Worm (Caenorhabditis elegans): ENCODE results near the gene C14C10.2.
A peak's percentile ranks its signal among the peaks of the same experiment; 100 is the strongest.

The C14C10.2 gene

DNA sequence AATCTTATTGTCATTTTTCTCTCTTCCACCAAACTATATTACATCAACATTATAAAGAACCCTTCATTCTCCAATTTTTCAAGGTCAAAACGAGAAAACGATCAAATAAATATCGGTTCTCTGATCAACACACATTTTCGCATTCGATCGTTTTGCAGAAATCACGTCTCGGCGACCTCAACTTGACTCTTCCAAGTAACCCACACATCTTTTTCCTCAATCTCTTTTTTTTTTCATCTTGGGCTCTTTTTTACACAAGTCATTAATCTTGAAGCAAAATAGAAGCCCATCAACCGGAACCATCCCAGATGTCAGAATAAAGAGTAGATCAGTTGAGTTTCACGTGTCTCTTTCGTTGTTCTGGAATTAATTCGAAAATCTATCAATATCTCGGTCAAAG is 44.0 kb upstream of the C14C10.2 start:
- TF ChIP-seq ceh-83 (GFP tag; optimal IDR thresholded peaks at IDR 0.05) (no peak), zip-8 (tag; optimal IDR thresholded peaks at IDR 0.05) (no peak), unc-120 (tag; optimal IDR thresholded peaks at IDR 0.05; ENCODE audit: poor library complexity, severe bottlenecking) (no peak), M03D4.4 (tag; optimal IDR thresholded peaks at IDR 0.05) (no peak), cnd-1 (tag; optimal IDR thresholded peaks at IDR 0.05) (no peak), mls-2 (tag; optimal IDR thresholded peaks at IDR 0.05) (no peak), unc-62 (GFP tag; optimal IDR thresholded peaks at IDR 0.05) (no peak)

DNA sequence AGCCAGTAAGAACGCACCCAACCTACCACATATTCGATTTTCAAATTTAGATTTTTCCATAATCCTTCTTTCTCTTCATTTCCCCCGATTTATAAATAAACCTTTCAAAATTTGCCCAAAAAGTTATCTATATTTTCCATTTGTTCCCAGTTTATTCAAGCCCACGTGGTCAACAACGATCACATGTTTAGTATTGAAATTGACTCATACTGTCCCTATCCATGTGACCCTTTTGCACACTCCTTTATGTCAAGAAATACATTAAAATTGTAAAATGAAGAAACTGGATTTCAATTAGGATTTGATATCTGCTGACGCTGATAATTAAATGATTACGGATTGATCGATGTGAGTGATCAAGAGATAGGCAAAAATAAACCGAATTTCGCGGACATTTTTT is 42.9 kb upstream of the C14C10.2 start:
- no peak for TF ChIP-seq flh-1 (GFP tag; optimal IDR thresholded peaks at IDR 0.05)
- TF ChIP-seq cnd-1 (tag; optimal IDR thresholded peaks at IDR 0.05): no peak
- TF ChIP-seq unc-120 (tag; optimal IDR thresholded peaks at IDR 0.05; ENCODE audit: poor library complexity, severe bottlenecking): no peak
- no peak for TF ChIP-seq ztf-11 (tag; optimal IDR thresholded peaks at IDR 0.05)
- TF ChIP-seq ceh-83 (GFP tag; optimal IDR thresholded peaks at IDR 0.05): no peak
- no peak for TF ChIP-seq drap-1 (GFP tag; optimal IDR thresholded peaks at IDR 0.05)
- TF ChIP-seq unc-62 (GFP tag; optimal IDR thresholded peaks at IDR 0.05): no peak
- no peak for TF ChIP-seq hlh-1 (tag; optimal IDR thresholded peaks at IDR 0.05)
- TF ChIP-seq blmp-1 (tag; optimal IDR thresholded peaks at IDR 0.05): no peak
- TF ChIP-seq lin-13 (tag; optimal IDR thresholded peaks at IDR 0.05): no peak
- no peak for TF ChIP-seq bed-3 (GFP tag; optimal IDR thresholded peaks at IDR 0.05)
- no peak for TF ChIP-seq sem-2 (GFP tag; optimal IDR thresholded peaks at IDR 0.05)

DNA sequence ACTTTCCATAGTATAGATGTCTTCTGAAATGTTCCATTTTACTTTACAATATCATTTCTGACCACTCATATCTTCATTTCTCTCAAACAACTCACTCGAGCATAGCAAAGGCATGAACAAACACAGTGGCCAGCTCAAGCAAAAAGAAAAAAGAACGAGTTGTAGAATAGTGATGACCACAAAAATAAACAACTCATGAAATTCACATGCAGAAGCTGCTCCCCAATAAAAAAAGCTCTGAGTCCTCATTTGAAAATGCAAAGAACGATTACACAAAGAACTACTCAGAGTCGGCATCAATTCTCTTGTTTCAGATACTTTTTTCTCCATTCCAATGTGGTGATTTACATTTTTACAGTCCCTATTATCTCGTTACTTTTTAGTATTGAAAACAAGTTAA is 42.5 kb upstream of the C14C10.2 start:
- no peak for TF ChIP-seq mep-1 (tag; optimal IDR thresholded peaks at IDR 0.05)
- TF ChIP-seq unc-39 (tag; optimal IDR thresholded peaks at IDR 0.05): no peak
- no peak for TF ChIP-seq flh-1 (GFP tag; optimal IDR thresholded peaks at IDR 0.05)
- no peak for TF ChIP-seq sptf-1 (tag; optimal IDR thresholded peaks at IDR 0.05)
- TF ChIP-seq elt-3 (tag; optimal IDR thresholded peaks at IDR 0.05): no peak
- no peak for TF ChIP-seq lin-32 (GFP tag; optimal IDR thresholded peaks at IDR 0.05)
- TF ChIP-seq sem-2 (GFP tag; optimal IDR thresholded peaks at IDR 0.05): no peak
- no peak for TF ChIP-seq nhr-237 (tag; optimal IDR thresholded peaks at IDR 0.05)
- no peak for TF ChIP-seq ztf-11 (tag; optimal IDR thresholded peaks at IDR 0.05)

DNA sequence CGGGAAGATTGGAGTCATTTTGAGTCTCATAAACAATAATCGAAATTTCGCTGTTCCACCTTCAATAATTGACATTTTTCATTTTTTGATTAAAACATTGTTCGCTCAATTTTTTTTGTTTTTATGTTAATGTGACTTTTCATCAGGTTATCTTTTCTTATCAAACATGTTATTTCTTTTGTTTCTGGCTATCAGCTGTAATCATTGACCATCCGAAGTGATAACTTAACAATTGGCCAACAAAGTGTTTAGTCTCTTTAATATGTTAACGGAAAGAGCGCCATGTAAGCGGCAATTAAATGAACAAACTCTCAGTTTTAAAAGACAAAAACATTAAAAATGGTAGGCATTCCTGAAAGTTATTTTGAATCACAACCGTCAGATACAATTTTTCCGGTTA is 41.8 kb upstream of the C14C10.2 start:
- TF ChIP-seq zip-8 (tag; optimal IDR thresholded peaks at IDR 0.05): no peak
- no peak for TF ChIP-seq sem-2 (GFP tag; optimal IDR thresholded peaks at IDR 0.05)
- no peak for TF ChIP-seq unc-62 (GFP tag; optimal IDR thresholded peaks at IDR 0.05)
- no peak for TF ChIP-seq hlh-1 (tag; optimal IDR thresholded peaks at IDR 0.05)
- TF ChIP-seq bed-3 (GFP tag; optimal IDR thresholded peaks at IDR 0.05): no peak
- TF ChIP-seq nhr-237 (tag; optimal IDR thresholded peaks at IDR 0.05): no peak
- no peak for TF ChIP-seq elt-3 (tag; optimal IDR thresholded peaks at IDR 0.05)
- TF ChIP-seq mab-5 (tag; optimal IDR thresholded peaks at IDR 0.05): no peak
- no peak for TF ChIP-seq unc-120 (tag; optimal IDR thresholded peaks at IDR 0.05; ENCODE audit: poor library complexity, severe bottlenecking)
- TF ChIP-seq sptf-1 (tag; optimal IDR thresholded peaks at IDR 0.05): no peak
- no peak for TF ChIP-seq ces-1 (GFP tag; optimal IDR thresholded peaks at IDR 0.05)

DNA sequence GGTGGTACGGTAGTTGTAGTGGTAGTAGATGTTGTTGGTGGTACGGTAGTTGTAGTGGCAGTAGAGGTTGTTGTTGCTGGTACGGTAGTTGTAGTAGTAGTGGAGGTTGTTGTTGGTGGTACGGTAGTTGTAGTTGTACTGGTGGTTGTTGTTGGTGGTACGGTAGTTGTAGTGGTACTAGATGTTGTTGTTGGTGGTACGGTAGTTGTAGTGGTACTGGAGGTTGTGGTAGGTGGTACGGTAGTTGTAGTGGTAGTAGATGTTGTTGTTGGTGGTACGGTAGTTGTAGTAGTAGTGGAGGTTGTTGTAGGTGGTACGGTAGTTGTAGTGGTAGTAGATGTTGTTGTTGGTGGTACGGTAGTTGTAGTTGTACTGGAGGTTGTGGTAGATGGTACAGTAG is 40.8 kb upstream of the C14C10.2 start:
- TF ChIP-seq nhr-12 (tag; optimal IDR thresholded peaks at IDR 0.05): no peak
- TF ChIP-seq zip-8 (tag; optimal IDR thresholded peaks at IDR 0.05): no peak
- TF ChIP-seq flh-1 (GFP tag; optimal IDR thresholded peaks at IDR 0.05): peak; percentile 19

DNA sequence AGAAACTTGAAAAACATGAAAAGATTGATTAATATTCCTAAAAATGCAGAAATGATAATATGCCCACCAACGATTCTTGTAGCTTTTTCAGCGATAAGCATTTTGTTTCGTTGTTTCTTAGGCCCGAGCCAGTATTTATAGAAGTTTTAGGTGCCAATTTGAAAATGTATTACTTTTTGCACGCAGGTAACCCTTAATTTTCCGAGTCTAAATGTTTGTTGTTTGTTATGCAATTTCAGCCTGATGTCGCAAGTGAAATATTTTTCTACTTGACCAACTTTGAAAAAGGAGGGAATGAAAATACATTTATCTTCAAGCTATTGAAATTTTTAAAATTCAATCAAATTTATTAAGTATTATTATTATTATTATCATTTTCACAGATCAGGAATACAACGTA is 39.8 kb upstream of the C14C10.2 start, which contains the start of gene srx-113:
srx-113 (minus strand) TSS at position 101 of the 400 bp plus-strand sequence.
- TF ChIP-seq nhr-12 (tag; optimal IDR thresholded peaks at IDR 0.05) (no peak), unc-62 (GFP tag; optimal IDR thresholded peaks at IDR 0.05) (no peak), nhr-237 (tag; optimal IDR thresholded peaks at IDR 0.05) (no peak), lin-13 (tag; optimal IDR thresholded peaks at IDR 0.05) (no peak), blmp-1 (tag; optimal IDR thresholded peaks at IDR 0.05) (no peak), ceh-39 (tag; optimal IDR thresholded peaks at IDR 0.05) (no peak), nhr-2 (tag; optimal IDR thresholded peaks at IDR 0.05) (no peak)

DNA sequence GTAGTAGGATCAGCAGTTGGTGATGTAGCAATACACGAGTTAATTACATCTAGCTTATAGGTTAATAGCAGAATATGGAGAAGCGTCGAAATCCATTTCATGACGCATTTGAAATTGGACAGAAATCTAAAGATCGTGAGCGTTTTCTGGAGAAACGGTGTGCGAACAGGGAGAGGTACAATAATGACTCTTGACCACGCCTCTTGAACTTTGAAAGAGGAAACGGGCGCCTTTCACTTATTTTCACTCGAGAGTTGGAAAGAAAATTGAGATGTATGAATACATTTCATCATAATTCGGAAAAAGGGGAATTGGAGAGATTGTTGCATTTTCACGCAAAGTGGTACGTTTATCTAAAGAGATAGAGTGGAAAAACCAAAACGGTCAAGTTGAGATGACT is 37.5 kb upstream of the C14C10.2 start, which contains the start of gene F56H9.6:
F56H9.6 (minus strand) TSS at position 101 of the 400 bp plus-strand sequence.
- TF ChIP-seq nhr-2 (tag; optimal IDR thresholded peaks at IDR 0.05) (no peak), elt-3 (tag; optimal IDR thresholded peaks at IDR 0.05) (no peak), pha-4 (tag; optimal IDR thresholded peaks at IDR 0.05) (no peak), ceh-39 (tag; optimal IDR thresholded peaks at IDR 0.05) (no peak), lsy-2 (tag; optimal IDR thresholded peaks at IDR 0.05) (no peak), zip-8 (tag; optimal IDR thresholded peaks at IDR 0.05) (no peak), blmp-1 (tag; optimal IDR thresholded peaks at IDR 0.05) (no peak), tbx-8 (GFP tag; optimal IDR thresholded peaks at IDR 0.05) (no peak), unc-39 (tag; optimal IDR thresholded peaks at IDR 0.05) (no peak)

Measured in whole organism, mixed stage, embryonic.